Fruit fly (Drosophila melanogaster): Measurements from ENCODE around the gene eyg.

The eyg gene

dm6 chr3L:12514762-12515215 lies 47.0 kb upstream of the eyg start, which contains the start of the genes sti and tral (continued):
- TF ChIP-seq CG13775 (GFP tag; optimal IDR thresholded peaks at IDR 0.05) = peak; percentile 92
- 0 out of 2 replicates have a peak, but pooled peaks have one; percentile 50 for TF ChIP-seq CG16779 (GFP tag; IDR thresholded peaks at IDR 0.05)
- TF ChIP-seq bsh (GFP tag; optimal IDR thresholded peaks at IDR 0.05) = peak; percentile 23 to 76
- TF ChIP-seq CG11723 (GFP tag; optimal IDR thresholded peaks at IDR 0.05) = peak; percentile 84
- peak; percentile 91 for TF ChIP-seq CG4424 (GFP tag; optimal IDR thresholded peaks at IDR 0.05)
- TF ChIP-seq z (GFP tag; IDR thresholded peaks at IDR 0.05) = no peak
- TF ChIP-seq rib (GFP tag; IDR thresholded peaks at IDR 0.05) = peak; percentile 85
- TF ChIP-seq oc (tag; optimal IDR thresholded peaks at IDR 0.05) = no peak
- peak; percentile 76 for TF ChIP-seq Blimp-1 (GFP tag; optimal IDR thresholded peaks at IDR 0.05)
- peak; percentile 91 for TF ChIP-seq sug (tag; optimal IDR thresholded peaks at IDR 0.05)
- peak; percentile 92 for TF ChIP-seq CG4617 (GFP tag; optimal IDR thresholded peaks at IDR 0.05; ENCODE audit: borderline replicate concordance)
- TF ChIP-seq CG31224 (GFP tag; IDR thresholded peaks at IDR 0.05) = peak; percentile 83
- peak; percentile 58 for TF ChIP-seq CG31365 (tag; optimal IDR thresholded peaks at IDR 0.05)
- peak; percentile 89 for TF ChIP-seq CG4820 (GFP tag; optimal IDR thresholded peaks at IDR 0.05)
- peak; percentile 82 for TF ChIP-seq CG3163 (GFP tag; optimal IDR thresholded peaks at IDR 0.05)
- TF ChIP-seq CG16813 (GFP tag; IDR thresholded peaks at IDR 0.05; ENCODE audit: partially characterized antibody) = peak; percentile 41; the same call in 1 of the 3 replicates
- TF ChIP-seq CG6813 (GFP tag; optimal IDR thresholded peaks at IDR 0.05) = peak; percentile 72
- TF ChIP-seq dpn (GFP tag; optimal IDR thresholded peaks at IDR 0.05) = peak; percentile 93 to 96
- peak; percentile 46 for TF ChIP-seq gfzf (GFP tag; optimal IDR thresholded peaks at IDR 0.05)
- TF ChIP-seq Taf1 (GFP tag; IDR thresholded peaks at IDR 0.05) = peak; percentile 73
- TF ChIP-seq br (optimal IDR thresholded peaks at IDR 0.05) = no peak
- TF ChIP-seq CG17186 (GFP tag; optimal IDR thresholded peaks at IDR 0.05) = peak; percentile 94
- TF ChIP-seq CG2116 (GFP tag; optimal IDR thresholded peaks at IDR 0.05) = peak; percentile 100
- peak; percentile 81 for TF ChIP-seq al (GFP tag; IDR thresholded peaks at IDR 0.05)
- peak; percentile 83 for TF ChIP-seq CG7372 (GFP tag; IDR thresholded peaks at IDR 0.05)
- peak; percentile 91 for TF ChIP-seq da (GFP tag; optimal IDR thresholded peaks at IDR 0.05)
- peak; percentile 89 for TF ChIP-seq CG8089 (GFP tag; optimal IDR thresholded peaks at IDR 0.05)
- TF ChIP-seq crc (GFP tag; optimal IDR thresholded peaks at IDR 0.05) = peak; percentile 77
- peak; percentile 79 for TF ChIP-seq HHEX (GFP tag; optimal IDR thresholded peaks at IDR 0.05)
- peak; percentile 91 for TF ChIP-seq Camta (GFP tag; optimal IDR thresholded peaks at IDR 0.05)
- TF ChIP-seq HmgZ (tag; optimal IDR thresholded peaks at IDR 0.05) = peak; percentile 95
- TF ChIP-seq Dfd (GFP tag; optimal IDR thresholded peaks at IDR 0.05) = no peak
- TF ChIP-seq CG10267 (tag; optimal IDR thresholded peaks at IDR 0.05) = peak; percentile 99
- peak; percentile 87 for TF ChIP-seq CG14014 (GFP tag; IDR thresholded peaks at IDR 0.05)
- peak; percentile 44; the same call in 1 of the 2 replicates for TF ChIP-seq CG13287 (GFP tag; IDR thresholded peaks at IDR 0.05; ENCODE audit: partially characterized antibody)
- no peak for TF ChIP-seq bigmax (GFP tag; optimal IDR thresholded peaks at IDR 0.05)
- peak; percentile 94 for TF ChIP-seq CG9609 (GFP tag; optimal IDR thresholded peaks at IDR 0.05)
- peak; percentile 74 for TF ChIP-seq psq (GFP tag; optimal IDR thresholded peaks at IDR 0.05)
- peak; percentile 91 for TF ChIP-seq NfI (GFP tag; optimal IDR thresholded peaks at IDR 0.05)
- 0 out of 2 replicates have a peak, but pooled peaks have one; percentile 20 for TF ChIP-seq aop (GFP tag; IDR thresholded peaks at IDR 0.05)
- peak; percentile 41 for TF ChIP-seq CG4707 (GFP tag; optimal IDR thresholded peaks at IDR 0.05)
- TF ChIP-seq CG5245 (GFP tag; optimal IDR thresholded peaks at IDR 0.05) = peak; percentile 86
- TF ChIP-seq CG17912 (GFP tag; optimal IDR thresholded peaks at IDR 0.05) = peak; percentile 69
- no peak for TF ChIP-seq vnd (GFP tag; IDR thresholded peaks at IDR 0.05; ENCODE audit: partially characterized antibody)
- TF ChIP-seq CG7357 (GFP tag; IDR thresholded peaks at IDR 0.05) = peak; percentile 65; the same call in 2 of the 3 replicates
- peak; percentile 85 for TF ChIP-seq Nf-YC (tag; optimal IDR thresholded peaks at IDR 0.05)
- TF ChIP-seq Ets97D (GFP tag; optimal IDR thresholded peaks at IDR 0.05) = peak; percentile 97
- TF ChIP-seq en (GFP tag; optimal IDR thresholded peaks at IDR 0.05) = peak; percentile 78
- 0 out of 2 replicates have a peak, but pooled peaks have one; percentile 40 for TF ChIP-seq dati (GFP tag; IDR thresholded peaks at IDR 0.05)
- peak; percentile 87 for TF ChIP-seq CG6272 (GFP tag; IDR thresholded peaks at IDR 0.05)
